Fruit fly (Drosophila melanogaster) whole organism, embryonic: ENCODE results near the gene CG33299.

Source experiments
- Adf1 ChIP-seq: fragments of 200-800 bp; sonication (Bioruptor generic); IDR thresholded peaks from 2 replicates; pipeline ENCODE4 v1.3.6; 2022; ENCODE audit warnings: missing biosample characterization, missing genetic modification characterization
- CG1024 ChIP-seq: fragments of 200-800 bp; sonication (Bioruptor generic); IDR thresholded peaks from 2 replicates; pipeline ENCODE4 v1.3.6; 2022; ENCODE audit warnings: missing biosample characterization, missing genetic modification characterization
- CG11247 ChIP-seq: fragments of 200-800 bp; sonication (Bioruptor generic); IDR thresholded peaks from 2 replicates; pipeline ENCODE4 v1.3.6; 2022; ENCODE audit warnings: missing biosample characterization, missing genetic modification characterization
- CG11504 ChIP-seq: fragments of 200-800 bp; sonication (Bioruptor generic); optimal IDR thresholded peaks from 3 replicates; lab custom pipeline; 2019; ENCODE audit warnings: missing biosample characterization, mild to moderate bottlenecking, missing genetic modification characterization, moderate library complexity
- CG12236 ChIP-seq: fragments of 200-800 bp; sonication (Bioruptor generic); optimal IDR thresholded peaks from 2 replicates; lab custom pipeline; 2016; ENCODE audit warnings: missing biosample characterization, missing genetic modification characterization
- CG13894 ChIP-seq: fragments of 200-800 bp; sonication (Bioruptor generic); optimal IDR thresholded peaks from 3 replicates; lab custom pipeline; 2018; ENCODE audit warnings: missing biosample characterization, mild to moderate bottlenecking, missing genetic modification characterization, moderate library complexity
- CG18764 ChIP-seq: fragments of 200-800 bp; sonication (Bioruptor generic); optimal IDR thresholded peaks from 3 replicates; lab custom pipeline; 2016; ENCODE audit warnings: missing biosample characterization, missing genetic modification characterization
- CG31388 ChIP-seq: fragments of 200-800 bp; sonication (Bioruptor generic); optimal IDR thresholded peaks from 2 replicates; lab custom pipeline; 2016; ENCODE audit warnings: missing biosample characterization, missing genetic modification characterization
- CG43689 ChIP-seq: fragments of 200-800 bp; sonication (Bioruptor generic); IDR thresholded peaks from 2 replicates; pipeline ENCODE4 v1.3.6; 2022; ENCODE audit warnings: missing biosample characterization, missing genetic modification characterization
- CG4617 ChIP-seq: fragments of 200-800 bp; sonication (Bioruptor generic); optimal IDR thresholded peaks from 3 replicates; lab custom pipeline; 2016; ENCODE audit warnings: missing biosample characterization, missing genetic modification characterization, borderline replicate concordance
- CG6272 ChIP-seq: fragments of 200-800 bp; sonication (Bioruptor generic); IDR thresholded peaks from 2 replicates; pipeline ENCODE4 v1.3.6; 2022; ENCODE audit warnings: missing biosample characterization, missing genetic modification characterization
- CG6683 ChIP-seq: fragments of 200-800 bp; sonication (Bioruptor generic); optimal IDR thresholded peaks from 2 replicates; lab custom pipeline; 2017; ENCODE audit warnings: missing biosample characterization, mild to moderate bottlenecking, missing genetic modification characterization, missing genetic modification reagents
- CG7271 ChIP-seq: fragments of 200-800 bp; sonication (Bioruptor generic); optimal IDR thresholded peaks from 2 replicates; lab custom pipeline; 2018; ENCODE audit warnings: missing biosample characterization, mild to moderate bottlenecking, missing genetic modification characterization, moderate library complexity
- CG7357 ChIP-seq: fragments of 200-800 bp; sonication (Bioruptor generic); IDR thresholded peaks from 3 replicates; pipeline ENCODE4 v1.3.6; 2022; ENCODE audit warnings: missing biosample characterization, missing genetic modification characterization
- CG7928 ChIP-seq: fragments of 200-800 bp; sonication (Bioruptor generic); optimal IDR thresholded peaks from 2 replicates; lab custom pipeline; 2017; ENCODE audit warnings: missing biosample characterization, mild to moderate bottlenecking, missing genetic modification characterization
- CG7987 ChIP-seq: fragments of 200-800 bp; sonication (Bioruptor generic); optimal IDR thresholded peaks from 2 replicates; lab custom pipeline; 2018; ENCODE audit warnings: missing biosample characterization, mild to moderate bottlenecking, missing genetic modification characterization, moderate library complexity
- CG8944 ChIP-seq: fragments of 200-800 bp; sonication (Bioruptor generic); optimal IDR thresholded peaks from 3 replicates; lab custom pipeline; 2016; ENCODE audit warnings: missing biosample characterization, missing genetic modification characterization
- CG9932 ChIP-seq: fragments of 200-800 bp; sonication (Bioruptor generic); IDR thresholded peaks from 2 replicates; pipeline ENCODE4 v1.3.6; 2022; ENCODE audit warnings: missing biosample characterization, missing genetic modification characterization
- D ChIP-seq, 2 experiments: fragments of 200-800 bp in 1 of 2; fragments of >200 bp in 1 of 2; sonication (Bioruptor generic) in 1 of 2; optimal IDR thresholded peaks; 2 replicates in 1 of 2; 3 replicates in 1 of 2; lab custom pipeline; 2017; ENCODE audit warnings: mild to moderate bottlenecking in 1 of 2, missing biosample characterization in 1 of 2, missing genetic modification characterization in 1 of 2, missing genetic modification reagents in 1 of 2
- Gsc ChIP-seq: fragments of 200-800 bp; sonication (Bioruptor generic); IDR thresholded peaks from 2 replicates; pipeline ENCODE4 v1.3.6; 2022; ENCODE audit warnings: missing biosample characterization, missing genetic modification characterization
- Nf-YC ChIP-seq: fragments of 200-800 bp; optimal IDR thresholded peaks from 3 replicates; lab custom pipeline; 2019; ENCODE audit warnings: missing biosample characterization, mild to moderate bottlenecking, missing genetic modification characterization, moderate library complexity
- Ravus ChIP-seq: fragments of 200-800 bp; sonication (Bioruptor generic); IDR thresholded peaks from 2 replicates; pipeline ENCODE4 v1.3.6; 2022; ENCODE audit warnings: missing biosample characterization, missing genetic modification characterization
- Scr ChIP-seq: fragments of 200-800 bp; sonication (Bioruptor generic); IDR thresholded peaks from 2 replicates; pipeline ENCODE4 v1.3.6; 2022; ENCODE audit warnings: missing biosample characterization, missing genetic modification characterization; ENCODE audit not compliant: partially characterized antibody
- Sox100B ChIP-seq: fragments of 200-800 bp; sonication (Bioruptor generic); optimal IDR thresholded peaks from 3 replicates; lab custom pipeline; 2018; ENCODE audit warnings: missing biosample characterization, mild to moderate bottlenecking, missing genetic modification characterization
- Spps ChIP-seq: fragments of 200-800 bp; sonication (Bioruptor generic); optimal IDR thresholded peaks from 2 replicates; lab custom pipeline; 2018; ENCODE audit warnings: missing biosample characterization, mild to moderate bottlenecking, missing genetic modification characterization
- Usf ChIP-seq: fragments of 200-800 bp; sonication (Bioruptor generic); optimal IDR thresholded peaks from 2 replicates; lab custom pipeline; 2017; ENCODE audit warnings: missing genotype, missing biosample characterization, missing genetic modification characterization
- ac ChIP-seq: fragments of 200-800 bp; sonication (Bioruptor generic); optimal IDR thresholded peaks from 3 replicates; lab custom pipeline; 2017; ENCODE audit warnings: missing biosample characterization, mild to moderate bottlenecking, missing genetic modification characterization
- cas ChIP-seq: fragments of 200-800 bp; sonication (Bioruptor generic); IDR thresholded peaks from 2 replicates; pipeline ENCODE4 v1.3.6; 2022; ENCODE audit warnings: missing biosample characterization, missing genetic modification characterization
- chif ChIP-seq, 2 experiments: fragments of 200-800 bp; sonication (Bioruptor generic); optimal IDR thresholded peaks; 3 replicates each; lab custom pipeline; 2016; ENCODE audit warnings: missing biosample characterization in 2 of 2, missing genetic modification characterization in 2 of 2
- dimm ChIP-seq: fragments of 200-800 bp; sonication (Bioruptor generic); IDR thresholded peaks from 2 replicates; pipeline ENCODE4 v1.3.6; 2022; ENCODE audit warnings: missing biosample characterization, missing genetic modification characterization
- dm ChIP-seq: fragments of 200-800 bp; sonication (Bioruptor generic); optimal IDR thresholded peaks from 3 replicates; lab custom pipeline; 2016; ENCODE audit warnings: missing biosample characterization, missing genetic modification characterization
- dysf ChIP-seq: fragments of 200-800 bp; sonication (Bioruptor generic); IDR thresholded peaks from 3 replicates; pipeline ENCODE4 v1.3.6; 2022; ENCODE audit warnings: missing biosample characterization, missing genetic modification characterization
- ham ChIP-seq: fragments of 200-800 bp; sonication (Bioruptor generic); IDR thresholded peaks from 2 replicates; pipeline ENCODE4 v1.3.6; 2022; ENCODE audit warnings: missing biosample characterization, missing genetic modification characterization
- lov ChIP-seq, 2 experiments: fragments of 200-800 bp in 1 of 2; fragments of >200 bp in 1 of 2; sonication (Bioruptor generic) in 1 of 2; IDR thresholded peaks in 1 of 2; optimal IDR thresholded peaks in 1 of 2; 2 replicates in 1 of 2; 3 replicates in 1 of 2; pipeline versions ENCODE4 v1.3.6 to Lab custom; 2017 to 2022; ENCODE audit warnings: missing biosample characterization in 1 of 2, missing genetic modification characterization in 1 of 2
- mirr ChIP-seq: fragments of 200-800 bp; sonication (Bioruptor generic); optimal IDR thresholded peaks from 3 replicates; lab custom pipeline; 2018; ENCODE audit warnings: missing biosample characterization, mild to moderate bottlenecking, missing genetic modification characterization
- nom ChIP-seq: fragments of 200-800 bp; sonication (Bioruptor generic); optimal IDR thresholded peaks from 2 replicates; lab custom pipeline; 2017; ENCODE audit warnings: missing biosample characterization, missing genetic modification characterization, mild to moderate bottlenecking, moderate library complexity, missing genetic modification reagents
- odd ChIP-seq: fragments of 200-800 bp; sonication (Bioruptor generic); optimal IDR thresholded peaks from 2 replicates; lab custom pipeline; 2017; ENCODE audit warnings: missing biosample characterization, mild to moderate bottlenecking, missing genetic modification characterization
- onecut ChIP-seq: fragments of 200-800 bp; sonication (Bioruptor generic); IDR thresholded peaks from 2 replicates; pipeline ENCODE4 v1.3.6; 2022; ENCODE audit warnings: missing biosample characterization, missing genetic modification characterization
- otp ChIP-seq: fragments of 200-800 bp; sonication (Bioruptor generic); IDR thresholded peaks from 3 replicates; pipeline ENCODE4, ENCODE4 v1.3.6; 2022; ENCODE audit warnings: missing biosample characterization, missing genetic modification characterization
- peb ChIP-seq: fragments of 200-800 bp; sonication (Bioruptor generic); IDR thresholded peaks from 2 replicates; pipeline ENCODE4 v1.3.6; 2022; ENCODE audit warnings: missing biosample characterization, missing genetic modification characterization
- run ChIP-seq: fragments of 200-800 bp; sonication (Bioruptor generic); optimal IDR thresholded peaks from 3 replicates; lab custom pipeline; 2018; ENCODE audit warnings: missing biosample characterization, mild to moderate bottlenecking, missing genetic modification characterization
- scrt ChIP-seq: fragments of 200-800 bp; sonication (Bioruptor generic); optimal IDR thresholded peaks from 2 replicates; lab custom pipeline; 2018; ENCODE audit warnings: missing biosample characterization, mild to moderate bottlenecking, missing genetic modification characterization, moderate library complexity
- shn ChIP-seq: fragments of 200-800 bp; sonication (Bioruptor generic); optimal IDR thresholded peaks from 3 replicates; lab custom pipeline; 2016; ENCODE audit warnings: missing biosample characterization, missing genetic modification characterization
- slbo ChIP-seq: fragments of 200-800 bp; sonication (Bioruptor generic); IDR thresholded peaks from 2 replicates; pipeline ENCODE4 v1.3.6; 2022; ENCODE audit warnings: missing biosample characterization, missing genetic modification characterization
- sna ChIP-seq: fragments of 200-800 bp; sonication (Bioruptor generic); IDR thresholded peaks from 2 replicates; pipeline ENCODE4 v1.3.6; 2022; ENCODE audit warnings: missing biosample characterization, missing genetic modification characterization; ENCODE audit not compliant: partially characterized antibody
- sr ChIP-seq: fragments of 200-800 bp; sonication (Bioruptor generic); IDR thresholded peaks from 3 replicates; pipeline ENCODE4 v1.3.6; 2022; ENCODE audit warnings: missing biosample characterization, missing genetic modification characterization
- twi ChIP-seq: fragments of 200-800 bp; optimal IDR thresholded peaks from 2 replicates; lab custom pipeline; 2019; ENCODE audit warnings: missing biosample characterization, mild to moderate bottlenecking, missing genetic modification characterization, moderate library complexity
- unc-4 ChIP-seq: fragments of 200-800 bp; sonication (Bioruptor generic); IDR thresholded peaks from 2 replicates; pipeline ENCODE4 v1.3.6; 2022; ENCODE audit warnings: missing biosample characterization, missing genetic modification characterization; ENCODE audit not compliant: partially characterized antibody
- unpg ChIP-seq: fragments of 200-800 bp; sonication (Bioruptor generic); optimal IDR thresholded peaks from 3 replicates; lab custom pipeline; 2018; ENCODE audit warnings: missing biosample characterization, mild to moderate bottlenecking, missing genetic modification characterization, moderate library complexity
- zen ChIP-seq: fragments of 200-800 bp; sonication (Bioruptor generic); optimal IDR thresholded peaks from 3 replicates; lab custom pipeline; 2018; ENCODE audit warnings: missing biosample characterization, mild to moderate bottlenecking, missing genetic modification characterization, moderate library complexity

Gene CG33299

DNA sequence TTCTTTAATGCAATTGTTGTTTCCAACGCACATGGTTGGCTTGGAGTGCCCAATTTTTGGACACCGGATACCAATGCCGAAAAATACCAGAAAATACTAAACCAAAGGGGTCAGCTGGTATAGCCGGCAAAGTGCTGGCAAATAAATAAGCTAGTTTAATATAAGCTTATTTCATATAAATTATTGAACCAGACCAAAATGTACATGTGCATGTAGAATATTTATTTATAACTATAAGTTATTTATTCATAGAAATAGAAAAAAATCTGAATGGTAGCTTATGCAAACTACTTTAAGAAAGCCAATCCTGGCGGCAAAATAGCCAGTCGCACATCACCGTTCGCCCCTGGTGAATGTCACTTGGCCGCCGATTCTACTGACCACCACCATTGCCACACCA, 44.1 kb downstream of the CG33299 start, which contains the start of gene pelo (continued):
- TF ChIP-seq chif (GFP tag; optimal IDR thresholded peaks at IDR 0.05; lab: Kevin White, UChicago): no peak
- TF ChIP-seq ac (GFP tag; lab: Kevin White, UChicago): no peak
- TF ChIP-seq scrt: peak; percentile 66
- TF ChIP-seq CG6683 (GFP tag; lab: Kevin White, UChicago): peak; percentile 52
- TF ChIP-seq Sox100B (GFP tag; lab: Kevin White, UChicago): peak; percentile 60
- peak; percentile 69 for TF ChIP-seq Nf-YC (tag; lab: Kevin White, UChicago)
- peak; percentile 63 for TF ChIP-seq CG13894 (tag; lab: Kevin White, UChicago)
- TF ChIP-seq D (optimal IDR thresholded peaks at IDR 0.05; lab: Kevin White, UChicago): no peak
- TF ChIP-seq D (GFP tag; optimal IDR thresholded peaks at IDR 0.05; lab: Kevin White, UChicago): peak; percentile 23
- no peak for TF ChIP-seq CG12236 (GFP tag; lab: Kevin White, UChicago)
- TF ChIP-seq Ravus (GFP tag; lab: Robert Waterston, UW): no peak
- peak; percentile 57 for TF ChIP-seq twi (tag; lab: Kevin White, UChicago)
- TF ChIP-seq Adf1 (GFP tag; lab: Robert Waterston, UW): peak; percentile 33; the same call in 1 of the 2 replicates
- TF ChIP-seq sr (GFP tag; lab: Robert Waterston, UW): no peak
- 0 out of 2 replicates have a peak, but pooled peaks have one; percentile 10 for TF ChIP-seq onecut
- TF ChIP-seq lov (optimal IDR thresholded peaks at IDR 0.05; lab: Kevin White, UChicago): no peak
- no peak for TF ChIP-seq lov (GFP tag; IDR thresholded peaks at IDR 0.05; lab: Robert Waterston, UW)
- peak; percentile 60 for TF ChIP-seq Usf (GFP tag; lab: Kevin White, UChicago)
- TF ChIP-seq CG31388 (GFP tag; lab: Kevin White, UChicago): no peak
- peak; percentile 6 for TF ChIP-seq CG4617 (GFP tag; lab: Kevin White, UChicago)
- no peak for TF ChIP-seq sna
- TF ChIP-seq Gsc (GFP tag; lab: Robert Waterston, UW): no peak
- TF ChIP-seq run (tag; lab: Kevin White, UChicago): peak; percentile 26
- TF ChIP-seq CG9932: peak; percentile 62
- TF ChIP-seq nom (GFP tag; lab: Kevin White, UChicago): peak; percentile 34
- TF ChIP-seq ham (GFP tag; lab: Robert Waterston, UW): no peak
- TF ChIP-seq shn (GFP tag; lab: Kevin White, UChicago): no peak
- no peak for TF ChIP-seq dimm
- peak; percentile 47 for TF ChIP-seq Spps (tag; lab: Kevin White, UChicago)
- peak; percentile 34 for TF ChIP-seq odd (GFP tag; lab: Kevin White, UChicago)
- TF ChIP-seq CG43689 (GFP tag; lab: Robert Waterston, UW): no peak
- TF ChIP-seq CG7928 (GFP tag; lab: Kevin White, UChicago): peak; percentile 46
- peak; percentile 79 for TF ChIP-seq slbo (GFP tag; lab: Robert Waterston, UW)
- TF ChIP-seq CG7987 (GFP tag; lab: Kevin White, UChicago): peak; percentile 26
- TF ChIP-seq CG11247 (GFP tag; lab: Robert Waterston, UW): 0 out of 2 replicates have a peak, but pooled peaks have one; percentile 24
- TF ChIP-seq dysf (GFP tag; lab: Robert Waterston, UW): peak; percentile 65
- peak; percentile 68 for TF ChIP-seq CG11504
- 0 out of 3 replicates have a peak, but pooled peaks have one; percentile 31 for TF ChIP-seq otp
- no peak for TF ChIP-seq mirr (GFP tag; lab: Kevin White, UChicago)
- TF ChIP-seq CG7271 (tag; lab: Kevin White, UChicago): peak; percentile 31
- no peak for TF ChIP-seq CG7357 (GFP tag; lab: Robert Waterston, UW)
- no peak for TF ChIP-seq Scr (GFP tag; lab: Robert Waterston, UW)
- TF ChIP-seq CG1024: no peak
- peak; percentile 36 for TF ChIP-seq CG18764
- TF ChIP-seq CG8944 (GFP tag; lab: Kevin White, UChicago): no peak
- TF ChIP-seq zen: peak; percentile 43
- TF ChIP-seq peb (GFP tag; lab: Robert Waterston, UW): no peak
- TF ChIP-seq unc-4 (GFP tag; lab: Robert Waterston, UW): no peak
- TF ChIP-seq CG6272 (GFP tag; lab: Robert Waterston, UW): peak; percentile 66
- TF ChIP-seq dm (GFP tag; lab: Kevin White, UChicago): peak; percentile 55
- peak; percentile 71 for TF ChIP-seq unpg (GFP tag; lab: Kevin White, UChicago)
- TF ChIP-seq cas: no peak
